Worm (Caenorhabditis elegans) whole organism, late embryonic: Measurements from ENCODE around the gene gpb-1.

Experiments
- K09A11.1 ChIP-seq: sonication (generic microtip); optimal IDR thresholded peaks from 2 replicates; lab custom pipeline; 2017; ENCODE audit warnings: antibody characterized with exemption, mild to moderate bottlenecking, missing genetic modification characterization, missing compliant biosample characterization; ENCODE audit not compliant: insufficient read depth
- ceh-14 ChIP-seq: sonication (generic microtip); optimal IDR thresholded peaks from 2 replicates; lab custom pipeline; 2016; ENCODE audit warnings: missing genotype, missing genetic modification characterization, missing compliant biosample characterization
- ceh-18 ChIP-seq: sonication (generic microtip); optimal IDR thresholded peaks from 2 replicates; lab custom pipeline; 2016; ENCODE audit warnings: missing genetic modification characterization, missing compliant biosample characterization
- ceh-19 ChIP-seq: fragments of 200-800 bp; sonication (Bioruptor generic); optimal IDR thresholded peaks from 2 replicates; lab custom pipeline; 2018; ENCODE audit warnings: mild to moderate bottlenecking, missing genetic modification characterization, missing compliant biosample characterization
- ceh-22 ChIP-seq: sonication (generic microtip); optimal IDR thresholded peaks from 2 replicates; lab custom pipeline; 2017; ENCODE audit warnings: missing biosample characterization, missing genetic modification characterization
- ceh-31 ChIP-seq: sonication (generic microtip); optimal IDR thresholded peaks from 2 replicates; lab custom pipeline; 2016; ENCODE audit warnings: missing genetic modification characterization, missing compliant biosample characterization
- ceh-34 ChIP-seq: sonication (generic microtip); optimal IDR thresholded peaks from 2 replicates; lab custom pipeline; 2016; ENCODE audit warnings: mild to moderate bottlenecking, missing genetic modification characterization, missing compliant biosample characterization
- ceh-45 ChIP-seq: fragments of 200-800 bp; sonication (Bioruptor generic); IDR thresholded peaks from 2 replicates; pipeline ENCODE4 v1.3.6; 2022; ENCODE audit warnings: missing genetic modification reagents, missing genetic modification characterization, missing compliant biosample characterization
- ceh-6 ChIP-seq: fragments of 200-800 bp; sonication (Bioruptor generic); optimal IDR thresholded peaks from 2 replicates; lab custom pipeline; 2018; ENCODE audit warnings: mild to moderate bottlenecking, missing genetic modification characterization, missing compliant biosample characterization
- che-1 ChIP-seq: sonication (generic microtip); optimal IDR thresholded peaks from 2 replicates; lab custom pipeline; 2016; ENCODE audit warnings: mild to moderate bottlenecking, missing genetic modification characterization, missing compliant biosample characterization
- dmd-4 ChIP-seq: sonication (generic microtip); optimal IDR thresholded peaks from 2 replicates; lab custom pipeline; 2016; ENCODE audit warnings: borderline replicate concordance, missing genetic modification characterization, missing compliant biosample characterization
- dve-1 ChIP-seq: sonication (generic microtip); optimal IDR thresholded peaks from 2 replicates; lab custom pipeline; 2017; ENCODE audit warnings: antibody characterized with exemption, mild to moderate bottlenecking, missing genetic modification characterization, missing compliant biosample characterization
- elt-2 ChIP-seq: sonication (generic microtip); optimal IDR thresholded peaks from 2 replicates; lab custom pipeline; 2016; ENCODE audit warnings: missing genetic modification reagents, missing genetic modification characterization, missing compliant biosample characterization
- ets-4 ChIP-seq: sonication (generic microtip); optimal IDR thresholded peaks from 2 replicates; lab custom pipeline; 2016; ENCODE audit warnings: missing genetic modification characterization, missing compliant biosample characterization
- eyg-1 ChIP-seq: sonication (generic microtip); optimal IDR thresholded peaks from 2 replicates; lab custom pipeline; 2016; ENCODE audit warnings: missing genotype, missing genetic modification characterization, missing compliant biosample characterization
- fkh-6 ChIP-seq: sonication (generic microtip); optimal IDR thresholded peaks from 2 replicates; lab custom pipeline; 2016; ENCODE audit warnings: missing genetic modification characterization, missing compliant biosample characterization
- lin-11 ChIP-seq: fragments of 200-800 bp; sonication (Bioruptor generic); optimal IDR thresholded peaks from 2 replicates; lab custom pipeline; 2018; ENCODE audit warnings: mild to moderate bottlenecking, missing genetic modification characterization, missing compliant biosample characterization
- nfya-1 ChIP-seq: sonication (generic microtip); optimal IDR thresholded peaks from 2 replicates; lab custom pipeline; 2017; ENCODE audit warnings: missing genetic modification characterization, mild to moderate bottlenecking, missing compliant biosample characterization, antibody characterized with exemption, moderate library complexity
- nhr-11 ChIP-seq: fragments of 150-350 bp; optimal IDR thresholded peaks from 2 replicates; lab custom pipeline; 2014; ENCODE audit warnings: missing biosample characterization, missing genetic modification characterization
- npax-4 ChIP-seq: sonication (generic microtip); optimal IDR thresholded peaks from 2 replicates; lab custom pipeline; 2016; ENCODE audit warnings: missing genetic modification characterization, missing compliant biosample characterization
- pat-9 ChIP-seq: fragments of 200-800 bp; sonication (Bioruptor generic); optimal IDR thresholded peaks from 2 replicates; lab custom pipeline; 2018; ENCODE audit warnings: mild to moderate bottlenecking, missing genetic modification characterization, moderate library complexity, missing compliant biosample characterization
- rnt-1 ChIP-seq: sonication (generic microtip); optimal IDR thresholded peaks from 2 replicates; lab custom pipeline; 2016; ENCODE audit warnings: missing genetic modification characterization, missing compliant biosample characterization
- sox-2 ChIP-seq: fragments of 200-800 bp; sonication (Bioruptor generic); IDR thresholded peaks from 2 replicates; pipeline ENCODE4 v1.3.6; 2022; ENCODE audit warnings: missing genetic modification reagents, missing genetic modification characterization, missing compliant biosample characterization
- sox-4 ChIP-seq: sonication (generic microtip); optimal IDR thresholded peaks from 2 replicates; lab custom pipeline; 2017; ENCODE audit warnings: mild to moderate bottlenecking, missing genetic modification characterization, inconsistent platforms, missing compliant biosample characterization
- tbx-2 ChIP-seq: sonication (generic microtip); optimal IDR thresholded peaks from 2 replicates; lab custom pipeline; 2016; ENCODE audit warnings: missing genetic modification characterization, missing compliant biosample characterization
- unc-55 ChIP-seq: sonication (generic microtip); optimal IDR thresholded peaks from 2 replicates; lab custom pipeline; 2017; ENCODE audit warnings: missing biosample characterization, missing genetic modification reagents, missing genetic modification characterization
- unc-86 ChIP-seq: sonication (generic microtip); optimal IDR thresholded peaks from 2 replicates; lab custom pipeline; 2016; ENCODE audit warnings: missing genetic modification characterization, missing compliant biosample characterization
- zip-5 ChIP-seq: sonication (generic microtip); optimal IDR thresholded peaks from 2 replicates; lab custom pipeline; 2016; ENCODE audit warnings: missing genetic modification characterization, missing compliant biosample characterization
- ztf-16 ChIP-seq: sonication (generic microtip); optimal IDR thresholded peaks from 2 replicates; lab custom pipeline; 2017; ENCODE audit warnings: missing genetic modification characterization, missing compliant biosample characterization

Gene gpb-1

DNA sequence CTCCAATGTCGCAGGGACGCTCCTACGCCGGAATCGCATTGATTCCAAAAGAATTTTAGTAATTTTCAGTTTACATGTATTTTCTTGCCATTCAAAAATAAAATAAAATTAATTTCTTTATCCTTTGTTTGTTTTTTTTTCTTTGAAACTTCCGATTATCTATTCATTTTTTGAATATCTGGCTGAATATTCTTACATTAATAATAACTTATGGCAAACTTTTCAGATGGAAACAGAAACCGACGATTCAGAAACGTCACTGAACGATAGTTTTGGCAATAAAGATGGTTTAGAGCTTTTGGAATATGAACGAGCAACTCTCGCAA, 52.5 kb downstream of the gpb-1 start, which contains the start of gene xpf-1:
TSS of gene xpf-1 (plus strand) at position 227 of the 326 bp plus-strand sequence.
- TF ChIP-seq sox-2 (GFP tag; lab: Robert Waterston, UW) (no peak), dve-1 (tag; lab: Kevin White, UChicago) (no peak), tbx-2 (tag; lab: Kevin White, UChicago) (no peak), zip-5 (tag; lab: Kevin White, UChicago) (no peak), ceh-19 (GFP tag; lab: Kevin White, UChicago) (no peak), dmd-4 (tag; lab: Kevin White, UChicago) (no peak), elt-2 (tag; lab: Kevin White, UChicago) (no peak), fkh-6 (no peak)

DNA sequence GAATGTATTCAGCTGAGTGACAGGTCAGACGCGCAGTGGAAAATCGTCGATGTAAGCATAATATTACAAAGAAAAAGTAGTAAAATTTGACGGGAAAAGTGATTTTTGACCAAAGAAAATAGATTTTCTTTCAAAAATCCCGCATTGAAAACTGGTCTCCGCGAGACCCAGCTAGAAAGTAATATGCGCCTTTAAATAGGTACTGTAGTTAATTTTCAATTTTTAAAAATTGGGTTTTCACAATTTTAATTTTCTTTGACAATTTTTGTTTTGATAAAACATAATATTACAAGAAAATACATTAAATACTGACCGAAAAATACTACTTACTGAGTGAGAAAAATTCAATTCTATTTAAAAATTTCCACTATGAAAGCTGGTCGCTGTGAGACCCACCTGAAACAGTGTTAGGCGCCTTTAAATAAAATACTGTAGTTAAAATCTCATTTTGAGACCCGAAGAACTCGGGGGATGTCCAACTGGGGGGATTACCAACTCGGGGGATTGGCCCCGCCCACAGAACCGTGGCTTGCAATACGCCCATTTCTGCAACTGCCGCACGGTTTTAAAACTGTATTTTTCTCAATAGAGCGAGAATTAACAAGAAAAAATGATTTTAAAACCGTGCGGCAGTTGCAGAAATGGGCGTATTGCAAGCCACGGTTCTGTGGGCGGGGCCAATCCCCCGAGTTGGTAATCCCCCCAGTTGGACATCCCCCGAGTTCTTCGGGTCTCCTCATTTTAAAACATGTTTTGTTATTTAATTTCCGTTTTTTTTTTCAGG, 53.1 kb downstream of the gpb-1 start, which contains the start of gene tars-1:
TSS of gene tars-1 (minus strand) at position 497 of the 784 bp plus-strand sequence.
- peak; percentile 20 for TF ChIP-seq unc-55 (GFP tag; lab: Kevin White, UChicago)

DNA sequence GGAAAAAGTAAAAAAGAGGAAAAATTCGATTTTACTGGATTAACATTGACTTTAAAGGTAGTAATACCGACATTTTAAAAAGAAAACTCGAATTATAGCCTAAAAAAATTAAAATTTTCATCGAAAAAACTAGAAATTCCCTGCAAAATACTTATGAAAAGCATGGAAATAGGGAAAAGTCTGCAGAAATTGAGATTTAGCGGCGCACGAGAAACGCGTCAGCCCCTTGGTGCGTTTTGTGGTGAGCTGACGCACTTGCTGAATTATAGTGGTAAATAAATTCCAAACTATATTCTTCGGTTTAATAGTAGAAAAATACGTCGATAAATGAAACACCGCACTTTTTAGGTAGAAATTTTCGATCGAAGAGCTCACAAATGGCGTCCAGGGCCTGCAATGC, 54.0 kb downstream of the gpb-1 start:
- TF ChIP-seq npax-4 (tag; lab: Kevin White, UChicago) (no peak), ceh-45 (GFP tag; lab: Robert Waterston, UW) (no peak), ets-4 (tag; lab: Kevin White, UChicago) (no peak), nhr-11 (tag; lab: Kevin White, UChicago) (no peak), lin-11 (tag; lab: Kevin White, UChicago) (no peak), rnt-1 (tag; lab: Kevin White, UChicago) (peak; percentile 18), sox-4 (peak; percentile 22), che-1 (tag; lab: Kevin White, UChicago) (peak; percentile 8), ztf-16 (tag; lab: Kevin White, UChicago) (peak; percentile 1), tbx-2 (tag; lab: Kevin White, UChicago) (peak; percentile 14), ceh-14 (no peak), nfya-1 (tag; lab: Kevin White, UChicago) (peak; percentile 37), unc-86 (tag; lab: Kevin White, UChicago) (peak; percentile 18), ceh-34 (tag; lab: Kevin White, UChicago) (no peak), K09A11.1 (tag; lab: Kevin White, UChicago) (no peak), ceh-18 (tag; lab: Kevin White, UChicago) (peak; percentile 14), eyg-1 (no peak), ceh-6 (GFP tag; lab: Kevin White, UChicago) (peak; percentile 1), ceh-22 (tag; lab: Kevin White, UChicago) (no peak), ceh-31 (tag; lab: Kevin White, UChicago) (peak; percentile 56), pat-9 (tag; lab: Kevin White, UChicago) (peak; percentile 25)
